Worm (Caenorhabditis elegans) whole organism, young adult: ENCODE measurements around the gene Y97E10AR.8.

Experiments
- B0019.2 ChIP-seq: fragments of 200-800 bp; sonication (Bioruptor generic); conservative IDR thresholded peaks from 2 replicates; pipeline ENCODE4 v1.3.6; 2022; ENCODE audit warnings: missing genetic modification reagents, missing genetic modification characterization, missing compliant biosample characterization
- F22D6.2 ChIP-seq: sonication (generic microtip); optimal IDR thresholded peaks from 2 replicates; lab custom pipeline; 2016; ENCODE audit warnings: mild to moderate bottlenecking, missing genetic modification characterization, missing compliant biosample characterization
- F23B12.7 ChIP-seq: sonication (generic microtip); optimal IDR thresholded peaks from 2 replicates; lab custom pipeline; 2017; ENCODE audit warnings: missing genetic modification characterization, mild to moderate bottlenecking, missing compliant biosample characterization, antibody characterized with exemption, moderate library complexity; ENCODE audit not compliant: insufficient read depth
- K12H6.12 ChIP-seq: fragments of 200-800 bp; sonication (Bioruptor generic); optimal IDR thresholded peaks from 2 replicates; lab custom pipeline; 2018; ENCODE audit warnings: mild to moderate bottlenecking, missing genetic modification characterization, missing compliant biosample characterization
- T07F8.4 ChIP-seq: sonication (generic microtip); optimal IDR thresholded peaks from 2 replicates; lab custom pipeline; 2016; ENCODE audit warnings: mild to moderate bottlenecking, missing genetic modification characterization, moderate library complexity, missing compliant biosample characterization
- T26A5.8 ChIP-seq: sonication (generic microtip); optimal IDR thresholded peaks from 2 replicates; lab custom pipeline; 2016; ENCODE audit warnings: missing genetic modification characterization, missing compliant biosample characterization
- ZK185.1 ChIP-seq: sonication (generic microtip); optimal IDR thresholded peaks from 2 replicates; lab custom pipeline; 2016; ENCODE audit warnings: mild to moderate bottlenecking, missing genetic modification characterization, missing compliant biosample characterization; ENCODE audit not compliant: poor library complexity, severe bottlenecking
- aptf-2 ChIP-seq: fragments of 200-800 bp; sonication (Bioruptor generic); conservative IDR thresholded peaks from 2 replicates; pipeline ENCODE4 v1.3.6; 2022; ENCODE audit warnings: missing genetic modification reagents, missing genetic modification characterization, missing compliant biosample characterization
- athp-1 ChIP-seq: sonication (generic microtip); optimal IDR thresholded peaks from 2 replicates; lab custom pipeline; 2017; ENCODE audit warnings: mild to moderate bottlenecking, missing genetic modification characterization, missing compliant biosample characterization
- attf-5 ChIP-seq: fragments of 200-800 bp; sonication (Bioruptor generic); optimal IDR thresholded peaks from 2 replicates; lab custom pipeline; 2018; ENCODE audit warnings: mild to moderate bottlenecking, missing genetic modification characterization, missing compliant biosample characterization
- ccch-3 ChIP-seq: fragments of 200-800 bp; sonication (Bioruptor generic); optimal IDR thresholded peaks from 2 replicates; lab custom pipeline; 2018; ENCODE audit warnings: mild to moderate bottlenecking, missing genetic modification characterization, missing compliant biosample characterization
- cebp-1 ChIP-seq, 2 experiments: fragments of 200-800 bp in 1 of 2; sonication (Bioruptor generic) in 1 of 2; sonication (generic microtip) in 1 of 2; IDR thresholded peaks in 1 of 2; optimal IDR thresholded peaks in 1 of 2; 2 replicates each; pipeline versions ENCODE4 v1.3.6 to Lab custom; 2017 to 2022; ENCODE audit warnings: missing compliant biosample characterization in 2 of 2, missing genetic modification characterization in 2 of 2, mild to moderate bottlenecking in 1 of 2, missing genetic modification reagents in 1 of 2, moderate library complexity in 1 of 2
- cebp-2 ChIP-seq: fragments of 200-800 bp; sonication (Bioruptor generic); IDR thresholded peaks from 2 replicates; pipeline ENCODE4 v1.3.6; 2022; ENCODE audit warnings: missing genetic modification characterization, missing compliant biosample characterization
- dox-1 ChIP-seq: fragments of 200-800 bp; sonication (Bioruptor generic); IDR thresholded peaks from 2 replicates; pipeline ENCODE4 v1.3.6; 2022; ENCODE audit warnings: missing genetic modification reagents, missing genetic modification characterization, missing compliant biosample characterization
- egl-18 ChIP-seq: fragments of 200-800 bp; sonication (Bioruptor generic); IDR thresholded peaks from 2 replicates; pipeline ENCODE4 v1.3.6; 2022; ENCODE audit warnings: missing genetic modification reagents, missing genetic modification characterization, missing compliant biosample characterization
- egl-44 ChIP-seq: fragments of 200-800 bp; sonication (Bioruptor generic); IDR thresholded peaks from 2 replicates; pipeline ENCODE4 v1.3.6; 2022; ENCODE audit warnings: missing genetic modification reagents, missing genetic modification characterization, missing compliant biosample characterization
- ekl-4 ChIP-seq: fragments of 200-800 bp; sonication (Bioruptor generic); IDR thresholded peaks from 2 replicates; pipeline ENCODE4 v1.3.6; 2022; ENCODE audit warnings: missing genetic modification reagents, missing genetic modification characterization, missing compliant biosample characterization
- gei-17 ChIP-seq: fragments of 200-800 bp; sonication (Bioruptor generic); optimal IDR thresholded peaks from 2 replicates; lab custom pipeline; 2018; ENCODE audit warnings: mild to moderate bottlenecking, missing genetic modification characterization, missing compliant biosample characterization
- hmg-1.2 ChIP-seq: fragments of 200-800 bp; sonication (Bioruptor generic); IDR thresholded peaks from 2 replicates; pipeline ENCODE4 v1.3.6; 2022; ENCODE audit warnings: missing genetic modification reagents, missing genetic modification characterization, missing compliant biosample characterization
- hsf-1 ChIP-seq: fragments of 200-800 bp; sonication (Bioruptor generic); IDR thresholded peaks from 2 replicates; pipeline ENCODE4 v1.3.6; 2022; ENCODE audit warnings: missing genetic modification reagents, missing genetic modification characterization, missing compliant biosample characterization
- lag-1 ChIP-seq: fragments of 200-800 bp; sonication (Bioruptor generic); IDR thresholded peaks from 2 replicates; pipeline ENCODE4 v1.3.6; 2022; ENCODE audit warnings: missing genetic modification reagents, missing genetic modification characterization, missing compliant biosample characterization
- let-607 ChIP-seq, 2 experiments: fragments of 200-800 bp in 1 of 2; sonication (Bioruptor generic) in 1 of 2; sonication (generic microtip) in 1 of 2; optimal IDR thresholded peaks; 2 replicates each; lab custom pipeline; 2016 to 2018; ENCODE audit warnings: mild to moderate bottlenecking in 2 of 2, missing compliant biosample characterization in 2 of 2, missing genetic modification characterization in 2 of 2, moderate library complexity in 2 of 2, missing genotype in 1 of 2
- lin-54 ChIP-seq: fragments of 200-800 bp; sonication (Bioruptor generic); optimal IDR thresholded peaks from 2 replicates; lab custom pipeline; 2018; ENCODE audit warnings: mild to moderate bottlenecking, missing genetic modification characterization, missing compliant biosample characterization
- lsl-1 ChIP-seq: fragments of 200-800 bp; sonication (Bioruptor generic); optimal IDR thresholded peaks from 2 replicates; lab custom pipeline; 2018; ENCODE audit warnings: mild to moderate bottlenecking, missing genetic modification characterization, moderate library complexity, missing compliant biosample characterization
- madf-6 ChIP-seq: fragments of 200-800 bp; sonication (Bioruptor generic); IDR thresholded peaks from 2 replicates; pipeline ENCODE4 v1.3.6; 2022; ENCODE audit warnings: missing genetic modification reagents, missing genetic modification characterization, missing compliant biosample characterization
- madf-8 ChIP-seq: fragments of 200-800 bp; sonication (Bioruptor generic); conservative IDR thresholded peaks from 2 replicates; pipeline ENCODE4 v1.3.6; 2022; ENCODE audit warnings: missing genetic modification reagents, missing genetic modification characterization, missing compliant biosample characterization
- mel-28 ChIP-seq: sonication (generic microtip); optimal IDR thresholded peaks from 2 replicates; lab custom pipeline; 2016; ENCODE audit warnings: borderline replicate concordance, mild to moderate bottlenecking, missing genetic modification characterization, missing compliant biosample characterization
- mxl-1 ChIP-seq: sonication (generic microtip); optimal IDR thresholded peaks from 2 replicates; lab custom pipeline; 2016; ENCODE audit warnings: missing genetic modification characterization, missing compliant biosample characterization
- nhr-120 ChIP-seq: fragments of 200-800 bp; sonication (Bioruptor generic); IDR thresholded peaks from 2 replicates; pipeline ENCODE4 v1.3.6; 2022; ENCODE audit warnings: missing genetic modification characterization, missing compliant biosample characterization
- nhr-27 ChIP-seq: fragments of 200-800 bp; sonication (Bioruptor generic); optimal IDR thresholded peaks from 2 replicates; lab custom pipeline; 2018; ENCODE audit warnings: mild to moderate bottlenecking, missing genetic modification characterization, moderate library complexity, missing compliant biosample characterization
- nhr-80 ChIP-seq: sonication (generic microtip); optimal IDR thresholded peaks from 2 replicates; lab custom pipeline; 2016; ENCODE audit warnings: missing genetic modification characterization, missing compliant biosample characterization
- rcor-1 ChIP-seq: fragments of 200-800 bp; sonication (Bioruptor generic); IDR thresholded peaks from 2 replicates; pipeline ENCODE4 v1.3.6; 2022; ENCODE audit warnings: missing genetic modification reagents, missing genetic modification characterization, missing compliant biosample characterization
- rec-8 ChIP-seq, 2 experiments: sonication (generic microtip); optimal IDR thresholded peaks; 2 replicates each; lab custom pipeline; 2016; ENCODE audit warnings: mild to moderate bottlenecking in 2 of 2, missing genetic modification characterization in 2 of 2, missing genetic modification reagents in 2 of 2, missing genotype in 2 of 2, missing biosample characterization in 1 of 2, missing compliant biosample characterization in 1 of 2, moderate library complexity in 1 of 2
- snpc-4 ChIP-seq, 5 experiments: fragments of 150-350 bp in 1 of 5; sonication (generic microtip) in 4 of 5; optimal IDR thresholded peaks; 2 replicates each; lab custom pipeline; 2014 to 2018; ENCODE audit warnings: missing genetic modification characterization in 5 of 5, missing biosample characterization in 3 of 5, antibody characterized with exemption in 2 of 5, mild to moderate bottlenecking in 2 of 5, missing compliant biosample characterization in 2 of 5, missing genotype in 2 of 5, moderate library complexity in 2 of 5, missing genetic modification reagents in 1 of 5
- unc-130 ChIP-seq: sonication (generic microtip); optimal IDR thresholded peaks from 2 replicates; lab custom pipeline; 2016; ENCODE audit warnings: missing genetic modification reagents, missing genetic modification characterization, missing compliant biosample characterization
- unc-62 ChIP-seq: fragments of 150-350 bp; optimal IDR thresholded peaks from 2 replicates; lab custom pipeline; 2014; ENCODE audit warnings: missing biosample characterization, missing genetic modification reagents, missing genetic modification characterization
- xnd-1 ChIP-seq: sonication (generic microtip); optimal IDR thresholded peaks from 2 replicates; lab custom pipeline; 2016; ENCODE audit warnings: missing genotype, missing genetic modification reagents, missing genetic modification characterization, missing compliant biosample characterization
- ztf-18 ChIP-seq: sonication (generic microtip); optimal IDR thresholded peaks from 2 replicates; lab custom pipeline; 2016; ENCODE audit warnings: missing genotype, mild to moderate bottlenecking, missing genetic modification characterization, missing compliant biosample characterization
- ztf-26 ChIP-seq: sonication (generic microtip); optimal IDR thresholded peaks from 2 replicates; lab custom pipeline; 2017; ENCODE audit warnings: missing genetic modification characterization, missing compliant biosample characterization
- ztf-3 ChIP-seq: fragments of 200-800 bp; sonication (Bioruptor generic); optimal IDR thresholded peaks from 2 replicates; lab custom pipeline; 2018; ENCODE audit warnings: mild to moderate bottlenecking, missing genetic modification characterization, missing compliant biosample characterization
- ztf-6 ChIP-seq: fragments of 200-800 bp; sonication (Bioruptor generic); IDR thresholded peaks from 2 replicates; pipeline ENCODE4 v1.3.6; 2022; ENCODE audit warnings: missing genetic modification reagents, missing genetic modification characterization, missing compliant biosample characterization

The Y97E10AR.8 gene

ce11 chrV:7980993-7981595, 24.0 kb upstream of the Y97E10AR.8 start, which contains the start of gene F26D11.1:
Gene F26D11.1 (plus strand): TSS chrV:7981545.
- TF ChIP-seq lsl-1 (GFP tag; lab: Kevin White, UChicago) (peak; percentile 74), xnd-1 (tag; lab: Kevin White, UChicago) (peak; percentile 77), madf-6 (peak; percentile 82), dox-1 (GFP tag; lab: Robert Waterston, UW) (no peak), madf-8 (GFP tag; lab: Robert Waterston, UW) (peak; percentile 87)

ce11 chrV:7983381-7984052, 21.6 kb upstream of the Y97E10AR.8 start, which contains the start of the genes natb-1 and abhd-12:
Gene natb-1 (minus strand): TSS chrV:7983431.
Gene abhd-12 (plus strand): TSS chrV:7983879.
- TF ChIP-seq nhr-80 (tag; lab: Kevin White, UChicago) (peak; percentile 22), snpc-4 (GFP tag; optimal IDR thresholded peaks at IDR 0.05; lab: Kevin White, UChicago) (no peak), snpc-4 (tag; optimal IDR thresholded peaks at IDR 0.05; lab: Kevin White, UChicago) (peak in 2 of 4 experiments; percentile 18 to 19), rcor-1 (GFP tag; lab: Robert Waterston, UW) (no peak), lin-54 (peak; percentile 1), cebp-1 (GFP tag; IDR thresholded peaks at IDR 0.05; lab: Robert Waterston, UW) (no peak), cebp-1 (tag; optimal IDR thresholded peaks at IDR 0.05; lab: Kevin White, UChicago) (peak; percentile 46), unc-62 (GFP tag; lab: Kevin White, UChicago) (no peak), attf-5 (GFP tag; lab: Kevin White, UChicago) (peak; percentile 91), lsl-1 (GFP tag; lab: Kevin White, UChicago) (peak; percentile 57), ztf-18 (peak; percentile 3), F23B12.7 (tag; lab: Kevin White, UChicago) (peak; percentile 10)

- TF ChIP-seq ccch-3 (GFP tag; lab: Kevin White, UChicago) (no peak), mxl-1 (no peak), ekl-4 (no peak), ztf-26 (tag; lab: Kevin White, UChicago) (no peak), nhr-80 (tag; lab: Kevin White, UChicago) (no peak), lag-1 (GFP tag; lab: Robert Waterston, UW) (no peak), hmg-1.2 (no peak), mel-28 (tag; lab: Kevin White, UChicago) (no peak), egl-44 (GFP tag; lab: Robert Waterston, UW) (no peak), aptf-2 (GFP tag; lab: Robert Waterston, UW) (no peak), ztf-6 (GFP tag; lab: Robert Waterston, UW) (no peak), egl-18 (GFP tag; lab: Robert Waterston, UW) (no peak), hsf-1 (no peak; the same call in 1 of the 2 replicates), cebp-2 (no peak), athp-1 (tag; lab: Kevin White, UChicago) (no peak)
Measured at ce11 chrV:7985860-7986259, 19.2 kb upstream of the Y97E10AR.8 start, which contains the start of gene Y97E10AL.1. Gene Y97E10AL.1 (plus strand): TSS chrV:7986160.

ce11 chrV:7994570-7994969, 10.5 kb upstream of the Y97E10AR.8 start, which contains the start of gene ceh-76:
Gene ceh-76 (minus strand): TSS chrV:7994670.
- TF ChIP-seq B0019.2 (GFP tag; lab: Robert Waterston, UW) (no peak), K12H6.12 (tag; lab: Kevin White, UChicago) (no peak), T26A5.8 (no peak), ztf-3 (no peak), rec-8 (tag; optimal IDR thresholded peaks at IDR 0.05; lab: Kevin White, UChicago) (no peak), ZK185.1 (tag; lab: Kevin White, UChicago) (no peak), ccch-3 (GFP tag; lab: Kevin White, UChicago) (no peak), T07F8.4 (tag; lab: Kevin White, UChicago) (no peak), gei-17 (GFP tag; lab: Kevin White, UChicago) (no peak), F22D6.2 (tag; lab: Kevin White, UChicago) (no peak), egl-44 (GFP tag; lab: Robert Waterston, UW) (no peak), unc-130 (no peak), nhr-120 (no peak), nhr-27 (tag; lab: Kevin White, UChicago) (no peak), let-607 (tag; optimal IDR thresholded peaks at IDR 0.05; lab: Kevin White, UChicago) (no peak)
